Worm (Caenorhabditis elegans): ENCODE results near the gene Y39G8B.7.

ce11 chrII:14032705-14033104 is 37.9 kb upstream of the Y39G8B.7 start:
- no peak for TF ChIP-seq elt-2 (tag; optimal IDR thresholded peaks at IDR 0.05)
- TF ChIP-seq hlh-15 (tag; optimal IDR thresholded peaks at IDR 0.05) = no peak
- no peak for TF ChIP-seq ceh-18 (tag; optimal IDR thresholded peaks at IDR 0.05)
- TF ChIP-seq ref-2 (tag; optimal IDR thresholded peaks at IDR 0.05) = no peak
